Worm (Caenorhabditis elegans) whole organism, dauer: ENCODE results near the gene nekl-3.

Experiments
- unc-62 ChIP-seq: sonication (generic microtip); optimal IDR thresholded peaks from 2 replicates; lab custom pipeline; 2017; ENCODE audit warnings: missing biosample characterization, missing genetic modification reagents, missing genetic modification characterization

nekl-3 gene

ce11 chrX:12391380-12391779 is at the start of gene nekl-3:
Gene nekl-3 (minus strand): TSS chrX:12391480.
- TF ChIP-seq unc-62 (GFP tag; lab: Kevin White, UChicago): no peak

ce11 chrX:12439998-12440722 is 48.9 kb upstream of the nekl-3 start:
- no peak for TF ChIP-seq unc-62 (GFP tag; lab: Kevin White, UChicago)

- no peak for TF ChIP-seq unc-62 (GFP tag; lab: Kevin White, UChicago)
Measured at ce11 chrX:12438266-12438665, 47.0 kb upstream of the nekl-3 start.

ce11 chrX:12436486-12436885 is 45.2 kb upstream of the nekl-3 start:
- no peak for TF ChIP-seq unc-62 (GFP tag; lab: Kevin White, UChicago)

- no peak for TF ChIP-seq unc-62 (GFP tag; lab: Kevin White, UChicago)
Measured at ce11 chrX:12435246-12435645, 44.0 kb upstream of the nekl-3 start.

ce11 chrX:12434086-12434485 is 42.8 kb upstream of the nekl-3 start, which contains the start of gene tsct-1:
Gene tsct-1 (plus strand): TSS chrX:12434097.
- TF ChIP-seq unc-62 (GFP tag; lab: Kevin White, UChicago): no peak

- no peak for TF ChIP-seq unc-62 (GFP tag; lab: Kevin White, UChicago)
Measured at ce11 chrX:12430309-12430708, 39.0 kb upstream of the nekl-3 start, which contains the start of gene med-1. Gene med-1 (plus strand): TSS chrX:12430609.

ce11 chrX:12425427-12425826 is 34.1 kb upstream of the nekl-3 start, which contains the start of gene T24D3.2:
Gene T24D3.2 (plus strand): TSS chrX:12425730.
- TF ChIP-seq unc-62 (GFP tag; lab: Kevin White, UChicago): no peak

ce11 chrX:12422580-12422979 is 31.3 kb upstream of the nekl-3 start:
- no peak for TF ChIP-seq unc-62 (GFP tag; lab: Kevin White, UChicago)

- TF ChIP-seq unc-62 (GFP tag; lab: Kevin White, UChicago): no peak
Measured at ce11 chrX:12415832-12416231, 24.6 kb upstream of the nekl-3 start.

ce11 chrX:12413941-12414340 is 22.7 kb upstream of the nekl-3 start, which contains the start of gene lin-2:
Gene lin-2 (minus strand): TSS chrX:12414041.
- no peak for TF ChIP-seq unc-62 (GFP tag; lab: Kevin White, UChicago)

ce11 chrX:12407297-12407696 is 16.0 kb upstream of the nekl-3 start:
- TF ChIP-seq unc-62 (GFP tag; lab: Kevin White, UChicago): no peak

- no peak for TF ChIP-seq unc-62 (GFP tag; lab: Kevin White, UChicago)
Measured at ce11 chrX:12406592-12406991, 15.3 kb upstream of the nekl-3 start.

ce11 chrX:12406037-12406436 is 14.8 kb upstream of the nekl-3 start:
- TF ChIP-seq unc-62 (GFP tag; lab: Kevin White, UChicago): no peak

- no peak for TF ChIP-seq unc-62 (GFP tag; lab: Kevin White, UChicago)
Measured at ce11 chrX:12404729-12405128, 13.4 kb upstream of the nekl-3 start.

ce11 chrX:12393786-12394308 is 2.6 kb upstream of the nekl-3 start, which contains the start of gene F17E5.2:
Gene F17E5.2 (plus strand): TSS chrX:12394258.
- no peak for TF ChIP-seq unc-62 (GFP tag; lab: Kevin White, UChicago)

- no peak for TF ChIP-seq unc-62 (GFP tag; lab: Kevin White, UChicago)
Measured at ce11 chrX:12378293-12378692, 13.0 kb downstream of the nekl-3 start, which contains the start of gene glb-13. Gene glb-13 (minus strand): TSS chrX:12378393.
